Worm (Caenorhabditis elegans): ENCODE results near the gene F09F9.5.

- no peak for TF ChIP-seq ceh-82 (tag; optimal IDR thresholded peaks at IDR 0.05)
- no peak for TF ChIP-seq unc-62 (GFP tag; optimal IDR thresholded peaks at IDR 0.05)
- TF ChIP-seq fkh-10 (GFP tag; optimal IDR thresholded peaks at IDR 0.05): no peak
These were observed at the start of gene F09F9.5 for ce11 chrX:4117626-4118025.
